Worm (Caenorhabditis elegans) whole organism, L2 larva: ENCODE measurements around the gene spp-28.

Experiments
- C34F6.9 ChIP-seq: fragments of 150-350 bp; optimal IDR thresholded peaks from 2 replicates; lab custom pipeline; 2014; ENCODE audit warnings: missing biosample characterization, missing genetic modification characterization
- F13H6.1 ChIP-seq: sonication (generic microtip); optimal IDR thresholded peaks from 2 replicates; lab custom pipeline; 2016; ENCODE audit warnings: missing genetic modification characterization, missing compliant biosample characterization
- R02D3.7 ChIP-seq: fragments of 150-350 bp; optimal IDR thresholded peaks from 2 replicates; lab custom pipeline; 2014; ENCODE audit warnings: missing biosample characterization, missing genetic modification characterization
- ZK546.5 ChIP-seq: sonication (generic microtip); optimal IDR thresholded peaks from 2 replicates; lab custom pipeline; 2017; ENCODE audit warnings: missing biosample characterization, missing genetic modification characterization
- alr-1 ChIP-seq: fragments of 150-350 bp; optimal IDR thresholded peaks from 2 replicates; lab custom pipeline; 2014; ENCODE audit warnings: missing biosample characterization, missing genetic modification characterization
- ama-1 ChIP-seq: fragments of 150-350 bp; optimal IDR thresholded peaks from 2 replicates; lab custom pipeline; 2018; ENCODE audit warnings: inconsistent platforms
- ceh-16 ChIP-seq: fragments of 150-350 bp; optimal IDR thresholded peaks from 2 replicates; lab custom pipeline; 2014; ENCODE audit warnings: missing biosample characterization, missing genetic modification characterization
- ceh-82 ChIP-seq: fragments of 150-350 bp; optimal IDR thresholded peaks from 2 replicates; lab custom pipeline; 2014; ENCODE audit warnings: missing biosample characterization, missing genetic modification characterization
- crh-2 ChIP-seq: sonication (generic microtip); optimal IDR thresholded peaks from 2 replicates; lab custom pipeline; 2017; ENCODE audit warnings: missing biosample characterization, missing genetic modification characterization
- egl-27 ChIP-seq: sonication (generic microtip); optimal IDR thresholded peaks from 3 replicates; lab custom pipeline; 2017; ENCODE audit warnings: missing biosample characterization, missing genetic modification reagents, missing genetic modification characterization
- elt-3 ChIP-seq: sonication (generic microtip); optimal IDR thresholded peaks from 2 replicates; lab custom pipeline; 2017; ENCODE audit warnings: missing biosample characterization, missing genetic modification characterization
- fos-1 ChIP-seq: fragments of 150-350 bp; optimal IDR thresholded peaks from 2 replicates; lab custom pipeline; 2014; ENCODE audit warnings: missing biosample characterization, missing genetic modification characterization
- gmeb-1 ChIP-seq: fragments of 150-350 bp; optimal IDR thresholded peaks from 2 replicates; lab custom pipeline; 2014; ENCODE audit warnings: missing biosample characterization, missing genetic modification characterization
- lin-39 ChIP-seq: fragments of 150-350 bp; optimal IDR thresholded peaks from 2 replicates; lab custom pipeline; 2014; ENCODE audit warnings: missing biosample characterization, missing genetic modification reagents, missing genetic modification characterization
- lsy-2 ChIP-seq, 2 experiments: fragments of 150-350 bp in 1 of 2; sonication (generic microtip) in 1 of 2; optimal IDR thresholded peaks; 2 replicates each; lab custom pipeline; 2014 to 2017; ENCODE audit warnings: missing biosample characterization in 2 of 2, missing genetic modification characterization in 2 of 2
- mab-5 ChIP-seq: fragments of 150-350 bp; optimal IDR thresholded peaks from 2 replicates; lab custom pipeline; 2014; ENCODE audit warnings: missing biosample characterization, missing genetic modification characterization
- mbf-1 ChIP-seq: sonication (generic microtip); optimal IDR thresholded peaks from 2 replicates; lab custom pipeline; 2017; ENCODE audit warnings: missing biosample characterization, missing genetic modification characterization
- mdl-1 ChIP-seq, 2 experiments: fragments of 150-350 bp in 1 of 2; sonication (generic microtip) in 1 of 2; optimal IDR thresholded peaks; 2 replicates each; lab custom pipeline; 2017; ENCODE audit warnings: missing biosample characterization in 2 of 2, missing genetic modification characterization in 2 of 2
- nhr-10 ChIP-seq: sonication (generic microtip); optimal IDR thresholded peaks from 2 replicates; lab custom pipeline; 2017; ENCODE audit warnings: missing biosample characterization, missing genetic modification characterization
- nhr-11 ChIP-seq: fragments of 150-350 bp; optimal IDR thresholded peaks from 2 replicates; lab custom pipeline; 2014; ENCODE audit warnings: missing biosample characterization, missing genetic modification characterization
- nhr-12 ChIP-seq: fragments of 150-350 bp; optimal IDR thresholded peaks from 2 replicates; lab custom pipeline; 2014; ENCODE audit warnings: missing biosample characterization, missing genetic modification characterization
- nhr-129 ChIP-seq: fragments of 150-350 bp; optimal IDR thresholded peaks from 2 replicates; lab custom pipeline; 2014; ENCODE audit warnings: missing biosample characterization, missing genetic modification characterization
- nhr-23 ChIP-seq: fragments of 150-350 bp; optimal IDR thresholded peaks from 2 replicates; lab custom pipeline; 2014; ENCODE audit warnings: missing biosample characterization, missing genetic modification reagents, missing genetic modification characterization
- nhr-237 ChIP-seq: fragments of 150-350 bp; optimal IDR thresholded peaks from 2 replicates; lab custom pipeline; 2014; ENCODE audit warnings: missing biosample characterization, missing genetic modification characterization
- nhr-6 ChIP-seq: fragments of 150-350 bp; optimal IDR thresholded peaks from 2 replicates; lab custom pipeline; 2014; ENCODE audit warnings: missing biosample characterization, missing genetic modification characterization
- peb-1 ChIP-seq: fragments of 150-350 bp; optimal IDR thresholded peaks from 2 replicates; lab custom pipeline; 2014; ENCODE audit warnings: missing biosample characterization, missing genetic modification characterization
- skn-1 ChIP-seq: sonication (generic microtip); optimal IDR thresholded peaks from 2 replicates; lab custom pipeline; 2017; ENCODE audit warnings: missing biosample characterization, missing genetic modification characterization
- sma-3 ChIP-seq: sonication (generic microtip); optimal IDR thresholded peaks from 2 replicates; lab custom pipeline; 2016; ENCODE audit warnings: missing genetic modification reagents, missing genetic modification characterization, missing compliant biosample characterization
- snpc-4 ChIP-seq: fragments of 150-350 bp; optimal IDR thresholded peaks from 2 replicates; lab custom pipeline; 2014; ENCODE audit warnings: missing biosample characterization, missing genetic modification characterization
- unc-62 ChIP-seq: fragments of 150-350 bp; optimal IDR thresholded peaks from 2 replicates; lab custom pipeline; 2014; ENCODE audit warnings: missing biosample characterization, missing genetic modification reagents, missing genetic modification characterization
- ztf-1 ChIP-seq: fragments of 200-800 bp; sonication (Bioruptor generic); conservative IDR thresholded peaks from 2 replicates; pipeline ENCODE4 v1.3.6; 2022; ENCODE audit warnings: missing genetic modification characterization, missing compliant biosample characterization
- ztf-4 ChIP-seq: fragments of 150-350 bp; optimal IDR thresholded peaks from 2 replicates; lab custom pipeline; 2014; ENCODE audit warnings: missing biosample characterization, missing genetic modification characterization

Gene spp-28

ce11 chrIII:4166745-4167144 lies 23.4 kb downstream of the spp-28 start, which contains the start of gene rnf-5:
rnf-5 (minus strand) TSS chrIII:4166845.
- TF ChIP-seq ama-1 (lab: Kevin White, UChicago) (no peak), egl-27 (tag; lab: Kevin White, UChicago) (no peak), nhr-23 (no peak), ceh-16 (tag; lab: Kevin White, UChicago) (no peak), ceh-82 (tag; lab: Kevin White, UChicago) (no peak), peb-1 (tag; lab: Kevin White, UChicago) (no peak), nhr-129 (no peak), elt-3 (tag; lab: Kevin White, UChicago) (no peak), lsy-2 (tag; optimal IDR thresholded peaks at IDR 0.05; lab: Kevin White, UChicago) (no peak), unc-62 (no peak), lin-39 (tag; lab: Kevin White, UChicago) (no peak), nhr-6 (tag; lab: Kevin White, UChicago) (no peak), mab-5 (tag; lab: Kevin White, UChicago) (no peak), nhr-12 (tag; lab: Kevin White, UChicago) (no peak), crh-2 (no peak), skn-1 (tag; lab: Kevin White, UChicago) (no peak)

ce11 chrIII:4164071-4164470 lies 26.1 kb downstream of the spp-28 start, which contains the start of gene C16C10.8:
C16C10.8 (minus strand) TSS chrIII:4164171.
- TF ChIP-seq R02D3.7 (tag; lab: Kevin White, UChicago) = no peak
- no peak for TF ChIP-seq skn-1 (tag; lab: Kevin White, UChicago)

ce11 chrIII:4160937-4161336 lies 29.2 kb downstream of the spp-28 start, which contains the start of gene C01G12.16:
C01G12.16 (plus strand) TSS chrIII:4161237.
- TF ChIP-seq mbf-1 = no peak
- TF ChIP-seq C34F6.9 (tag; lab: Kevin White, UChicago) = no peak
- TF ChIP-seq nhr-10 = no peak
- no peak for TF ChIP-seq lsy-2 (tag; optimal IDR thresholded peaks at IDR 0.05; lab: Kevin White, UChicago)
- no peak for TF ChIP-seq fos-1 (tag; lab: Kevin White, UChicago)
- TF ChIP-seq lin-39 (tag; lab: Kevin White, UChicago) = no peak
- TF ChIP-seq ztf-1 (GFP tag; lab: Robert Waterston, UW) = no peak
- TF ChIP-seq unc-62 = no peak
- no peak for TF ChIP-seq F13H6.1 (tag; lab: Kevin White, UChicago)
- TF ChIP-seq R02D3.7 (tag; lab: Kevin White, UChicago) = no peak
- no peak for TF ChIP-seq nhr-129
- TF ChIP-seq mab-5 (tag; lab: Kevin White, UChicago) = no peak
- TF ChIP-seq sma-3 (GFP tag; lab: Kevin White, UChicago) = no peak

- TF ChIP-seq nhr-6 (tag; lab: Kevin White, UChicago) (no peak), alr-1 (tag; lab: Kevin White, UChicago) (no peak), snpc-4 (tag; lab: Kevin White, UChicago) (no peak), ZK546.5 (no peak), ceh-82 (tag; lab: Kevin White, UChicago) (no peak), C34F6.9 (tag; lab: Kevin White, UChicago) (no peak), nhr-237 (tag; lab: Kevin White, UChicago) (no peak), lin-39 (tag; lab: Kevin White, UChicago) (no peak), nhr-11 (no peak), unc-62 (no peak), mdl-1 (tag; optimal IDR thresholded peaks at IDR 0.05; lab: Kevin White, UChicago) (no peak), mab-5 (tag; lab: Kevin White, UChicago) (no peak), nhr-10 (no peak), ztf-4 (no peak), gmeb-1 (tag; lab: Kevin White, UChicago) (no peak), nhr-129 (no peak)
Measured at ce11 chrIII:4157298-4157697, 32.8 kb downstream of the spp-28 start, which contains the start of gene C16C10.9. C16C10.9 (minus strand) TSS chrIII:4157398.

ce11 chrIII:4153299-4153698 lies 36.8 kb downstream of the spp-28 start, which contains the start of gene glod-4:
glod-4 (plus strand) TSS chrIII:4153599.
- no peak for TF ChIP-seq sma-3 (GFP tag; lab: Kevin White, UChicago)

- TF ChIP-seq nhr-10 (no peak), mdl-1 (tag; optimal IDR thresholded peaks at IDR 0.05; lab: Kevin White, UChicago) (no peak), fos-1 (tag; lab: Kevin White, UChicago) (no peak), mab-5 (tag; lab: Kevin White, UChicago) (no peak), ZK546.5 (no peak)
Measured at ce11 chrIII:4152828-4153227, 37.3 kb downstream of the spp-28 start.
